Worm (Caenorhabditis elegans): ENCODE results near the gene Y32H12A.7.

DNA sequence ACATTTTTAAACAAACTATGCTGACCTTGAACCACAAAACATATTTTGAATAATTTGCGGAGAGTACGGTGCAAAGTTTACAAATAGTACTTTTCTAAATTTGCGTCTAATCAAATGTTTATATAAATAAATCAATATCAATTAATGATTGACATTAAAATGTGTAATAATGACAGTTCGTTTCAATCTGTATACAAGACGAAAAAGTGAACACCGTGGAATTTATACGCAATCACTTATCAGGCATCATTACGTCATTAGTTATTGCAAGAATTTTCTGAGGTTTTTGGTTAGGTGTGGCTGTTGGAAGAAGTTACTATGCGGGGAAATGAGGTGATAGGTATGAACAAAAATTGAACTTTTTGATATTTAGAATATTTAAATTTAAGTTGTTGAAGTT is 41.9 kb upstream of the Y32H12A.7 start:
- TF ChIP-seq elt-3 (tag; optimal IDR thresholded peaks at IDR 0.05) (no peak), pha-4 (tag; optimal IDR thresholded peaks at IDR 0.05) (no peak), skn-1 (tag; optimal IDR thresholded peaks at IDR 0.05) (no peak), nhr-11 (tag; optimal IDR thresholded peaks at IDR 0.05) (no peak), nhr-12 (tag; optimal IDR thresholded peaks at IDR 0.05) (no peak), lin-15B (tag; optimal IDR thresholded peaks at IDR 0.05) (no peak), mml-1 (tag; optimal IDR thresholded peaks at IDR 0.05) (no peak)

All from whole organism, L3 larva.